Fruit fly (Drosophila melanogaster) whole organism: ENCODE data around the gene CG2841.
A peak's percentile ranks its signal among the peaks of the same experiment; 100 is the strongest.

Experiments
- CG8478 ChIP-seq: fragments of >200 bp; optimal IDR thresholded peaks from 2 replicates; lab custom pipeline; 2018; ENCODE audit warnings: inconsistent platforms
- Dll ChIP-seq: fragments of >200 bp; optimal IDR thresholded peaks from 2 replicates; lab custom pipeline; 2017
- EcR ChIP-seq, 2 experiments: fragments of >200 bp; optimal IDR thresholded peaks; 2 replicates each; lab custom pipeline; 2017; ENCODE audit warnings: missing biosample characterization in 2 of 2, missing genetic modification characterization in 2 of 2, missing genetic modification reagents in 2 of 2
- pan ChIP-seq: fragments of >200 bp; optimal IDR thresholded peaks from 2 replicates; lab custom pipeline; 2017
- psq ChIP-seq: fragments of >200 bp; optimal IDR thresholded peaks from 2 replicates; lab custom pipeline; 2017
- usp ChIP-seq: fragments of >200 bp; optimal IDR thresholded peaks from 2 replicates; lab custom pipeline; 2017; ENCODE audit warnings: missing biosample characterization, missing genetic modification characterization, mixed read lengths

The CG2841 gene

dm6 chrX:2301613-2302522 lies 64.3 kb downstream of the CG2841 start:
- TF ChIP-seq pan (lab: Kevin White, UChicago), result no peak
- TF ChIP-seq CG8478 (lab: Kevin White, UChicago), result no peak
- no peak for TF ChIP-seq Dll (lab: Kevin White, UChicago)
- TF ChIP-seq usp (GFP tag; lab: Kevin White, UChicago), result no peak
- no peak for TF ChIP-seq EcR (GFP tag; optimal IDR thresholded peaks at IDR 0.05; lab: Kevin White, UChicago)
- no peak for TF ChIP-seq psq

- TF ChIP-seq EcR (GFP tag; optimal IDR thresholded peaks at IDR 0.05; lab: Kevin White, UChicago) (no peak), pan (lab: Kevin White, UChicago) (no peak), usp (GFP tag; lab: Kevin White, UChicago) (no peak), Dll (lab: Kevin White, UChicago) (peak; percentile 94), CG8478 (lab: Kevin White, UChicago) (no peak), psq (no peak)
Observed at dm6 chrX:2301069-2301508, 65.1 kb downstream of the CG2841 start.

- TF ChIP-seq psq (no peak), pan (lab: Kevin White, UChicago) (no peak), Dll (lab: Kevin White, UChicago) (no peak), CG8478 (lab: Kevin White, UChicago) (no peak), EcR (GFP tag; optimal IDR thresholded peaks at IDR 0.05; lab: Kevin White, UChicago) (no peak), usp (GFP tag; lab: Kevin White, UChicago) (no peak)
Observed at dm6 chrX:2300293-2301068, 65.7 kb downstream of the CG2841 start.

- no peak for TF ChIP-seq usp (GFP tag; lab: Kevin White, UChicago)
- no peak for TF ChIP-seq psq
- no peak for TF ChIP-seq pan (lab: Kevin White, UChicago)
- TF ChIP-seq Dll (lab: Kevin White, UChicago), result no peak
- no peak for TF ChIP-seq EcR (GFP tag; optimal IDR thresholded peaks at IDR 0.05; lab: Kevin White, UChicago)
- no peak for TF ChIP-seq CG8478 (lab: Kevin White, UChicago)
Observed at dm6 chrX:2298708-2299370, 67.3 kb downstream of the CG2841 start.

- TF ChIP-seq pan (lab: Kevin White, UChicago), result no peak
- TF ChIP-seq Dll (lab: Kevin White, UChicago), result peak; percentile 75
Observed at dm6 chrX:2297428-2298200, 68.5 kb downstream of the CG2841 start.

dm6 chrX:2296230-2297044 lies 69.7 kb downstream of the CG2841 start:
- TF ChIP-seq pan (lab: Kevin White, UChicago) (no peak), EcR (GFP tag; optimal IDR thresholded peaks at IDR 0.05; lab: Kevin White, UChicago) (peak; percentile 21 to 66), psq (no peak)

- TF ChIP-seq EcR (GFP tag; optimal IDR thresholded peaks at IDR 0.05; lab: Kevin White, UChicago) (no peak), usp (GFP tag; lab: Kevin White, UChicago) (no peak), pan (lab: Kevin White, UChicago) (no peak), CG8478 (lab: Kevin White, UChicago) (no peak), Dll (lab: Kevin White, UChicago) (peak; percentile 77)
Observed at dm6 chrX:2295435-2296229, 70.5 kb downstream of the CG2841 start, which contains the start of gene Raf. TSS of gene Raf (plus strand) at chrX:2295466.
